Worm (Caenorhabditis elegans) whole organism, young adult: ENCODE data around the gene oma-1.

Experiments used
- B0019.2 ChIP-seq: fragments of 200-800 bp; sonication (Bioruptor generic); conservative IDR thresholded peaks from 2 replicates; pipeline ENCODE4 v1.3.6; 2022; ENCODE audit warnings: missing genetic modification reagents, missing genetic modification characterization, missing compliant biosample characterization
- B0261.1 ChIP-seq: sonication (generic microtip); optimal IDR thresholded peaks from 2 replicates; lab custom pipeline; 2016; ENCODE audit warnings: mild to moderate bottlenecking, missing genetic modification characterization, moderate library complexity, missing compliant biosample characterization
- C17E4.6 ChIP-seq: fragments of 200-800 bp; sonication (Bioruptor generic); IDR thresholded peaks from 2 replicates; pipeline ENCODE4 v1.3.6; 2022; ENCODE audit warnings: missing genetic modification reagents, missing genetic modification characterization, missing compliant biosample characterization
- D2030.7 ChIP-seq: fragments of 200-800 bp; sonication (Bioruptor generic); IDR thresholded peaks from 2 replicates; pipeline ENCODE4 v1.3.6; 2022; ENCODE audit warnings: missing genetic modification reagents, missing genetic modification characterization, missing compliant biosample characterization
- F33H1.4 ChIP-seq: fragments of 200-800 bp; sonication (Bioruptor generic); IDR thresholded peaks from 2 replicates; pipeline ENCODE4 v1.3.6; 2022; ENCODE audit warnings: missing genetic modification reagents, missing genetic modification characterization, missing compliant biosample characterization
- F39B2.1 ChIP-seq: fragments of 200-800 bp; sonication (Bioruptor generic); IDR thresholded peaks from 2 replicates; pipeline ENCODE4 v1.3.6; 2022; ENCODE audit warnings: missing genetic modification reagents, missing genetic modification characterization, missing compliant biosample characterization
- F57C9.4 ChIP-seq: sonication (generic microtip); optimal IDR thresholded peaks from 2 replicates; lab custom pipeline; 2017; ENCODE audit warnings: mild to moderate bottlenecking, missing genetic modification characterization, missing compliant biosample characterization
- K11D2.4 ChIP-seq: fragments of 200-800 bp; sonication (Bioruptor generic); IDR thresholded peaks from 2 replicates; pipeline ENCODE4 v1.3.6; 2022; ENCODE audit warnings: missing genetic modification reagents, missing genetic modification characterization, missing compliant biosample characterization
- Y67H2A.10 ChIP-seq: fragments of 200-800 bp; sonication (Bioruptor generic); conservative IDR thresholded peaks from 2 replicates; pipeline ENCODE4 v1.3.6; 2022; ENCODE audit warnings: missing genetic modification reagents, missing genetic modification characterization, missing compliant biosample characterization
- Y95B8A.8 ChIP-seq: fragments of 200-800 bp; sonication (Bioruptor generic); IDR thresholded peaks from 2 replicates; pipeline ENCODE4 v1.3.6; 2022; ENCODE audit warnings: missing genetic modification reagents, missing genetic modification characterization, missing compliant biosample characterization
- athp-1 ChIP-seq: sonication (generic microtip); optimal IDR thresholded peaks from 2 replicates; lab custom pipeline; 2017; ENCODE audit warnings: mild to moderate bottlenecking, missing genetic modification characterization, missing compliant biosample characterization
- attf-5 ChIP-seq: fragments of 200-800 bp; sonication (Bioruptor generic); optimal IDR thresholded peaks from 2 replicates; lab custom pipeline; 2018; ENCODE audit warnings: mild to moderate bottlenecking, missing genetic modification characterization, missing compliant biosample characterization
- bed-2 ChIP-seq: fragments of 200-800 bp; sonication (Bioruptor generic); IDR thresholded peaks from 2 replicates; pipeline ENCODE4 v1.3.6; 2022; ENCODE audit warnings: missing genetic modification reagents, missing genetic modification characterization, missing compliant biosample characterization
- ccch-3 ChIP-seq: fragments of 200-800 bp; sonication (Bioruptor generic); optimal IDR thresholded peaks from 2 replicates; lab custom pipeline; 2018; ENCODE audit warnings: mild to moderate bottlenecking, missing genetic modification characterization, missing compliant biosample characterization
- cebp-1 ChIP-seq, 2 experiments: fragments of 200-800 bp in 1 of 2; sonication (Bioruptor generic) in 1 of 2; sonication (generic microtip) in 1 of 2; IDR thresholded peaks in 1 of 2; optimal IDR thresholded peaks in 1 of 2; 2 replicates each; pipeline versions ENCODE4 v1.3.6 to Lab custom; 2017 to 2022; ENCODE audit warnings: missing compliant biosample characterization in 2 of 2, missing genetic modification characterization in 2 of 2, mild to moderate bottlenecking in 1 of 2, missing genetic modification reagents in 1 of 2, moderate library complexity in 1 of 2
- cebp-2 ChIP-seq: fragments of 200-800 bp; sonication (Bioruptor generic); IDR thresholded peaks from 2 replicates; pipeline ENCODE4 v1.3.6; 2022; ENCODE audit warnings: missing genetic modification characterization, missing compliant biosample characterization
- ceh-100 ChIP-seq: fragments of 200-800 bp; sonication (Bioruptor generic); IDR thresholded peaks from 2 replicates; pipeline ENCODE4 v1.3.6; 2022; ENCODE audit warnings: missing genetic modification reagents, missing genetic modification characterization, missing compliant biosample characterization
- chd-7 ChIP-seq: sonication (generic microtip); optimal IDR thresholded peaks from 2 replicates; lab custom pipeline; 2016; ENCODE audit warnings: mild to moderate bottlenecking, missing genetic modification characterization, moderate library complexity, missing compliant biosample characterization
- dox-1 ChIP-seq: fragments of 200-800 bp; sonication (Bioruptor generic); IDR thresholded peaks from 2 replicates; pipeline ENCODE4 v1.3.6; 2022; ENCODE audit warnings: missing genetic modification reagents, missing genetic modification characterization, missing compliant biosample characterization
- him-1 ChIP-seq: sonication (generic microtip); optimal IDR thresholded peaks from 2 replicates; lab custom pipeline; 2016; ENCODE audit warnings: missing genotype, missing genetic modification reagents, missing genetic modification characterization, missing compliant biosample characterization
- hlh-12 ChIP-seq: sonication (generic microtip); optimal IDR thresholded peaks from 2 replicates; lab custom pipeline; 2016; ENCODE audit warnings: missing genetic modification characterization, missing compliant biosample characterization
- hmg-1.2 ChIP-seq: fragments of 200-800 bp; sonication (Bioruptor generic); IDR thresholded peaks from 2 replicates; pipeline ENCODE4 v1.3.6; 2022; ENCODE audit warnings: missing genetic modification reagents, missing genetic modification characterization, missing compliant biosample characterization
- hmg-20 ChIP-seq: fragments of 200-800 bp; sonication (Bioruptor generic); IDR thresholded peaks from 2 replicates; pipeline ENCODE4 v1.3.6; 2022; ENCODE audit warnings: missing genetic modification reagents, missing genetic modification characterization, missing compliant biosample characterization
- hrde-1 ChIP-seq: sonication (generic microtip); optimal IDR thresholded peaks from 2 replicates; lab custom pipeline; 2016; ENCODE audit warnings: missing genetic modification characterization, mild to moderate bottlenecking, missing compliant biosample characterization, moderate library complexity, missing genotype, missing genetic modification reagents, borderline replicate concordance
- lag-1 ChIP-seq: fragments of 200-800 bp; sonication (Bioruptor generic); IDR thresholded peaks from 2 replicates; pipeline ENCODE4 v1.3.6; 2022; ENCODE audit warnings: missing genetic modification reagents, missing genetic modification characterization, missing compliant biosample characterization
- lsl-1 ChIP-seq: fragments of 200-800 bp; sonication (Bioruptor generic); optimal IDR thresholded peaks from 2 replicates; lab custom pipeline; 2018; ENCODE audit warnings: mild to moderate bottlenecking, missing genetic modification characterization, moderate library complexity, missing compliant biosample characterization
- mes-4 ChIP-seq: sonication (generic microtip); optimal IDR thresholded peaks from 2 replicates; lab custom pipeline; 2016; ENCODE audit warnings: missing genotype, missing genetic modification characterization, missing compliant biosample characterization
- nhr-179 ChIP-seq: sonication (generic microtip); optimal IDR thresholded peaks from 2 replicates; lab custom pipeline; 2016; ENCODE audit warnings: mild to moderate bottlenecking, missing genetic modification characterization, missing compliant biosample characterization
- nhr-80 ChIP-seq: sonication (generic microtip); optimal IDR thresholded peaks from 2 replicates; lab custom pipeline; 2016; ENCODE audit warnings: missing genetic modification characterization, missing compliant biosample characterization
- pha-4 ChIP-seq: fragments of 150-350 bp; sonication (generic microtip); optimal IDR thresholded peaks from 2 replicates; lab custom pipeline; 2014; ENCODE audit warnings: missing biosample characterization, missing genetic modification reagents, missing genetic modification characterization
- repo-1 ChIP-seq: sonication (generic microtip); optimal IDR thresholded peaks from 2 replicates; lab custom pipeline; 2017; ENCODE audit warnings: mild to moderate bottlenecking, missing genetic modification characterization, missing compliant biosample characterization
- snpc-3.4 ChIP-seq: sonication (generic microtip); optimal IDR thresholded peaks from 2 replicates; lab custom pipeline; 2017; ENCODE audit warnings: missing genetic modification characterization, mild to moderate bottlenecking, missing compliant biosample characterization, antibody characterized with exemption, moderate library complexity, missing genotype, missing genetic modification reagents
- snpc-4 ChIP-seq, 5 experiments: fragments of 150-350 bp in 1 of 5; sonication (generic microtip) in 4 of 5; optimal IDR thresholded peaks; 2 replicates each; lab custom pipeline; 2014 to 2018; ENCODE audit warnings: missing genetic modification characterization in 5 of 5, missing biosample characterization in 3 of 5, antibody characterized with exemption in 2 of 5, mild to moderate bottlenecking in 2 of 5, missing compliant biosample characterization in 2 of 5, missing genotype in 2 of 5, moderate library complexity in 2 of 5, missing genetic modification reagents in 1 of 5
- unc-62 ChIP-seq: fragments of 150-350 bp; optimal IDR thresholded peaks from 2 replicates; lab custom pipeline; 2014; ENCODE audit warnings: missing biosample characterization, missing genetic modification reagents, missing genetic modification characterization
- ztf-22 ChIP-seq: fragments of 200-800 bp; sonication (Bioruptor generic); optimal IDR thresholded peaks from 2 replicates; lab custom pipeline; 2018; ENCODE audit warnings: mild to moderate bottlenecking, missing genetic modification characterization, moderate library complexity, missing compliant biosample characterization
- ztf-25 ChIP-seq: fragments of 200-800 bp; sonication (Bioruptor generic); IDR thresholded peaks from 2 replicates; pipeline ENCODE4 v1.3.6; 2022; ENCODE audit warnings: missing genetic modification reagents, missing genetic modification characterization, missing compliant biosample characterization
- ztf-28 ChIP-seq: fragments of 200-800 bp; sonication (Bioruptor generic); IDR thresholded peaks from 2 replicates; pipeline ENCODE4 v1.3.6; 2022; ENCODE audit warnings: missing genetic modification reagents, missing genetic modification characterization, missing compliant biosample characterization
- ztf-3 ChIP-seq: fragments of 200-800 bp; sonication (Bioruptor generic); optimal IDR thresholded peaks from 2 replicates; lab custom pipeline; 2018; ENCODE audit warnings: mild to moderate bottlenecking, missing genetic modification characterization, missing compliant biosample characterization

oma-1 gene

ce11 chrIV:8893746-8894145, 5.0 kb downstream of the oma-1 start, which contains the start of gene rad-54.L2 (continued):
- no peak for TF ChIP-seq B0019.2
- TF ChIP-seq Y67H2A.10 (GFP tag; lab: Robert Waterston, UW): no peak
- TF ChIP-seq repo-1 (tag; lab: Kevin White, UChicago): no peak
- no peak for TF ChIP-seq ztf-3 (GFP tag; lab: Kevin White, UChicago)
- no peak for TF ChIP-seq ccch-3 (GFP tag; lab: Kevin White, UChicago)
- TF ChIP-seq ztf-22 (GFP tag; lab: Kevin White, UChicago): no peak
- TF ChIP-seq F57C9.4 (tag; lab: Kevin White, UChicago): no peak
- peak; percentile 91 for TF ChIP-seq pha-4
- 0 out of 2 replicates have a peak, but pooled peaks have one; percentile 26 for TF ChIP-seq F39B2.1 (GFP tag; lab: Robert Waterston, UW)
- no peak for TF ChIP-seq bed-2 (GFP tag; lab: Robert Waterston, UW)
- no peak for TF ChIP-seq snpc-4 (GFP tag; optimal IDR thresholded peaks at IDR 0.05; lab: Kevin White, UChicago)
- TF ChIP-seq snpc-4 (tag; optimal IDR thresholded peaks at IDR 0.05; lab: Kevin White, UChicago): peak in 2 of 4 experiments; percentile 14 to 35
- no peak for TF ChIP-seq cebp-2 (GFP tag; lab: Robert Waterston, UW)
- peak; percentile 12 for TF ChIP-seq athp-1 (tag; lab: Kevin White, UChicago)
- TF ChIP-seq mes-4: no peak
- TF ChIP-seq nhr-179 (tag; lab: Kevin White, UChicago): no peak
- TF ChIP-seq hmg-20 (GFP tag; lab: Robert Waterston, UW): no peak
- TF ChIP-seq hlh-12 (tag; lab: Kevin White, UChicago): no peak
- TF ChIP-seq D2030.7 (GFP tag; lab: Robert Waterston, UW): no peak; the same call in 1 of the 2 replicates
- TF ChIP-seq B0261.1 (tag; lab: Kevin White, UChicago): no peak
- TF ChIP-seq C17E4.6 (GFP tag; lab: Robert Waterston, UW): no peak
- peak; percentile 56 for TF ChIP-seq nhr-80 (tag; lab: Kevin White, UChicago)
- no peak for TF ChIP-seq ceh-100 (GFP tag; lab: Robert Waterston, UW)
- TF ChIP-seq chd-7 (tag; lab: Kevin White, UChicago): no peak
- TF ChIP-seq Y95B8A.8 (GFP tag; lab: Robert Waterston, UW): no peak
- peak; percentile 78 for TF ChIP-seq attf-5 (GFP tag; lab: Kevin White, UChicago)
- 0 out of 2 replicates have a peak, but pooled peaks have one; percentile 14 for TF ChIP-seq dox-1 (GFP tag; lab: Robert Waterston, UW)
- peak; percentile 33; the same call in 1 of the 2 replicates for TF ChIP-seq F33H1.4 (GFP tag; lab: Robert Waterston, UW)
- no peak for TF ChIP-seq K11D2.4 (GFP tag; lab: Robert Waterston, UW)

- TF ChIP-seq snpc-4 (GFP tag; optimal IDR thresholded peaks at IDR 0.05; lab: Kevin White, UChicago) (no peak), snpc-4 (tag; optimal IDR thresholded peaks at IDR 0.05; lab: Kevin White, UChicago) (peak in 1 of 4 experiments; percentile 20), unc-62 (GFP tag; lab: Kevin White, UChicago) (no peak), ztf-28 (GFP tag; lab: Robert Waterston, UW) (no peak), D2030.7 (GFP tag; lab: Robert Waterston, UW) (0 out of 2 replicates have a peak, but pooled peaks have one; percentile 17), hrde-1 (tag; lab: Kevin White, UChicago) (peak; percentile 35), hmg-1.2 (GFP tag; lab: Robert Waterston, UW) (0 out of 2 replicates have a peak, but pooled peaks have one; percentile 8), snpc-3.4 (tag; lab: Kevin White, UChicago) (peak; percentile 9), lag-1 (no peak), him-1 (tag; lab: Kevin White, UChicago) (peak; percentile 22), ztf-25 (GFP tag; lab: Robert Waterston, UW) (no peak), lsl-1 (GFP tag; lab: Kevin White, UChicago) (peak; percentile 5), cebp-1 (GFP tag; IDR thresholded peaks at IDR 0.05; lab: Robert Waterston, UW) (no peak), cebp-1 (tag; optimal IDR thresholded peaks at IDR 0.05; lab: Kevin White, UChicago) (peak; percentile 31)
Measured at ce11 chrIV:8901346-8901745, 12.6 kb downstream of the oma-1 start, which contains the start of gene C27B7.5. Gene C27B7.5 (plus strand): TSS chrIV:8901646.
